Fruit fly (Drosophila melanogaster): Measurements from ENCODE around the gene Eip78C.

The Eip78C gene

dm6 chr3L:21285639-21286338 is 59.4 kb downstream of the Eip78C start, which contains the start of the genes CG12974 and pzg (continued):
- TF ChIP-seq ci (GFP tag; IDR thresholded peaks at IDR 0.05), result peak; percentile 88
- peak; percentile 85 for TF ChIP-seq Blimp-1 (GFP tag; optimal IDR thresholded peaks at IDR 0.05)
- TF ChIP-seq CG13123 (GFP tag; optimal IDR thresholded peaks at IDR 0.05), result peak; percentile 15
- TF ChIP-seq Hmr (GFP tag; optimal IDR thresholded peaks at IDR 0.05), result peak; percentile 83
- peak; percentile 10; the same call in 1 of the 2 replicates for TF ChIP-seq Ravus (GFP tag; IDR thresholded peaks at IDR 0.05)
- TF ChIP-seq zfh2 (GFP tag; optimal IDR thresholded peaks at IDR 0.05), result peak; percentile 81
- peak; percentile 85 for TF ChIP-seq esg (GFP tag; conservative IDR thresholded peaks at IDR 0.05)
- TF ChIP-seq CG12942 (GFP tag; optimal IDR thresholded peaks at IDR 0.05), result peak; percentile 67
- TF ChIP-seq CG10274 (GFP tag; optimal IDR thresholded peaks at IDR 0.05), result peak; percentile 41
- no peak for TF ChIP-seq crol (GFP tag; IDR thresholded peaks at IDR 0.05)
- no peak for TF ChIP-seq Hr39 (optimal IDR thresholded peaks at IDR 0.05)
- TF ChIP-seq wdn (GFP tag; IDR thresholded peaks at IDR 0.05), result peak; percentile 65; the same call in 1 of the 2 replicates
- TF ChIP-seq chm (GFP tag; IDR thresholded peaks at IDR 0.05), result peak; percentile 84
- TF ChIP-seq Ada2b (GFP tag; IDR thresholded peaks at IDR 0.05), result peak; percentile 78
- peak; percentile 85 for TF ChIP-seq CG17361 (GFP tag; IDR thresholded peaks at IDR 0.05)
- peak; percentile 20 for TF ChIP-seq CG12299 (tag; optimal IDR thresholded peaks at IDR 0.05)
- TF ChIP-seq trem (tag; optimal IDR thresholded peaks at IDR 0.05), result peak; percentile 71
- TF ChIP-seq CG11504 (tag; optimal IDR thresholded peaks at IDR 0.05), result peak; percentile 74
- peak; percentile 8 for TF ChIP-seq CG11723 (GFP tag; optimal IDR thresholded peaks at IDR 0.05)
- TF ChIP-seq CG10366 (GFP tag; IDR thresholded peaks at IDR 0.05), result peak; percentile 84
- TF ChIP-seq CG14441 (GFP tag; IDR thresholded peaks at IDR 0.05), result peak; percentile 70
- no peak for TF ChIP-seq ac (GFP tag; optimal IDR thresholded peaks at IDR 0.05)
- peak; percentile 70 for TF ChIP-seq gsb (GFP tag; IDR thresholded peaks at IDR 0.05)
- TF ChIP-seq CG15269 (tag; optimal IDR thresholded peaks at IDR 0.05), result peak; percentile 59
- peak; percentile 35 for TF ChIP-seq CG6654 (GFP tag; optimal IDR thresholded peaks at IDR 0.05)
- peak; percentile 7 for TF ChIP-seq gro (GFP tag; optimal IDR thresholded peaks at IDR 0.05)
- TF ChIP-seq CG11695 (GFP tag; IDR thresholded peaks at IDR 0.05), result peak; percentile 34; the same call in 1 of the 3 replicates
- TF ChIP-seq ftz-f1 (GFP tag; optimal IDR thresholded peaks at IDR 0.05), result peak; percentile 76
- TF ChIP-seq Optix (GFP tag; IDR thresholded peaks at IDR 0.05), result peak; percentile 83; the same call in 2 of the 3 replicates
- peak; percentile 80 for TF ChIP-seq Opbp (GFP tag; IDR thresholded peaks at IDR 0.05; ENCODE audit: partially characterized antibody)
- TF ChIP-seq Doc2 (GFP tag; IDR thresholded peaks at IDR 0.05), result peak; percentile 79
- TF ChIP-seq Ssrp (tag; optimal IDR thresholded peaks at IDR 0.05), result peak; percentile 90
- TF ChIP-seq CG12744 (GFP tag; optimal IDR thresholded peaks at IDR 0.05), result peak; percentile 55
- no peak for TF ChIP-seq CG15073 (GFP tag; optimal IDR thresholded peaks at IDR 0.05)
- peak; percentile 42 for TF ChIP-seq D19B (GFP tag; optimal IDR thresholded peaks at IDR 0.05)
- TF ChIP-seq tio (GFP tag; optimal IDR thresholded peaks at IDR 0.05), result no peak
- peak; percentile 85 for TF ChIP-seq sug (tag; optimal IDR thresholded peaks at IDR 0.05)
- peak; percentile 15 for TF ChIP-seq lbe (GFP tag; optimal IDR thresholded peaks at IDR 0.05)
- TF ChIP-seq CG14965 (GFP tag; optimal IDR thresholded peaks at IDR 0.05; ENCODE audit: borderline replicate concordance), result no peak
- TF ChIP-seq Chrac-16 (GFP tag; optimal IDR thresholded peaks at IDR 0.05), result peak; percentile 73
- TF ChIP-seq insv (GFP tag; optimal IDR thresholded peaks at IDR 0.05), result peak in 1 of 2 experiments; percentile 42
- peak; percentile 94 for TF ChIP-seq nmo (GFP tag; optimal IDR thresholded peaks at IDR 0.05)
- TF ChIP-seq CG3847 (GFP tag; IDR thresholded peaks at IDR 0.05), result peak; percentile 95
- TF ChIP-seq CG10654 (GFP tag; optimal IDR thresholded peaks at IDR 0.05), result peak; percentile 67
- TF ChIP-seq CG2129 (GFP tag; IDR thresholded peaks at IDR 0.05; ENCODE audit: partially characterized antibody), result no peak
- TF ChIP-seq slbo (GFP tag; IDR thresholded peaks at IDR 0.05), result peak; percentile 88
- TF ChIP-seq CG34376 (GFP tag; optimal IDR thresholded peaks at IDR 0.05), result no peak
- peak; percentile 76 for TF ChIP-seq CG32532 (GFP tag; IDR thresholded peaks at IDR 0.05)
- TF ChIP-seq CG1233 (GFP tag; optimal IDR thresholded peaks at IDR 0.05), result peak; percentile 74
- peak; percentile 74; the same call in 1 of the 2 replicates for TF ChIP-seq Bgb (GFP tag; IDR thresholded peaks at IDR 0.05; ENCODE audit: partially characterized antibody)

All from whole organism, embryonic.